Fruit fly (Drosophila melanogaster) whole organism: ENCODE data around the gene CtsK1.

Experiments
- pan ChIP-seq: fragments of >200 bp; optimal IDR thresholded peaks from 2 replicates; lab custom pipeline; 2017
- usp ChIP-seq: fragments of >200 bp; optimal IDR thresholded peaks from 2 replicates; lab custom pipeline; 2017; ENCODE audit warnings: missing biosample characterization, missing genetic modification characterization, mixed read lengths

- TF ChIP-seq usp (GFP tag; lab: Kevin White, UChicago) = no peak
- no peak for TF ChIP-seq pan (lab: Kevin White, UChicago)
Observed at dm6 chr3L:13957789-13958188, 36.2 kb upstream of the CtsK1 start.
